Worm (Caenorhabditis elegans) whole organism, young adult: ENCODE results near the gene hpo-28.

Source experiments
- B0336.3 ChIP-seq: fragments of 200-800 bp; sonication (Bioruptor generic); IDR thresholded peaks from 2 replicates; pipeline ENCODE4 v1.3.6; 2022; ENCODE audit warnings: missing genetic modification characterization, missing compliant biosample characterization
- F10E7.11 ChIP-seq: sonication (generic microtip); optimal IDR thresholded peaks from 2 replicates; lab custom pipeline; 2017; ENCODE audit warnings: mild to moderate bottlenecking, missing genetic modification characterization, moderate library complexity, missing compliant biosample characterization
- F49E8.2 ChIP-seq: sonication (generic microtip); optimal IDR thresholded peaks from 3 replicates; lab custom pipeline; 2017; ENCODE audit warnings: missing genetic modification characterization, mild to moderate bottlenecking, missing compliant biosample characterization, antibody characterized with exemption, moderate library complexity; ENCODE audit not compliant: insufficient read depth
- F57A8.1 ChIP-seq: fragments of 200-800 bp; sonication (Bioruptor generic); optimal IDR thresholded peaks from 2 replicates; lab custom pipeline; 2018; ENCODE audit warnings: mild to moderate bottlenecking, missing genetic modification characterization, moderate library complexity, missing compliant biosample characterization
- F57C9.4 ChIP-seq: sonication (generic microtip); optimal IDR thresholded peaks from 2 replicates; lab custom pipeline; 2017; ENCODE audit warnings: mild to moderate bottlenecking, missing genetic modification characterization, missing compliant biosample characterization
- ZK185.1 ChIP-seq: sonication (generic microtip); optimal IDR thresholded peaks from 2 replicates; lab custom pipeline; 2016; ENCODE audit warnings: mild to moderate bottlenecking, missing genetic modification characterization, missing compliant biosample characterization; ENCODE audit not compliant: poor library complexity, severe bottlenecking
- attf-5 ChIP-seq: fragments of 200-800 bp; sonication (Bioruptor generic); optimal IDR thresholded peaks from 2 replicates; lab custom pipeline; 2018; ENCODE audit warnings: mild to moderate bottlenecking, missing genetic modification characterization, missing compliant biosample characterization
- attf-6 ChIP-seq: fragments of 200-800 bp; sonication (Bioruptor generic); IDR thresholded peaks from 2 replicates; pipeline ENCODE4 v1.3.6; 2022; ENCODE audit warnings: missing genetic modification reagents, missing genetic modification characterization, missing compliant biosample characterization
- cebp-1 ChIP-seq, 2 experiments: fragments of 200-800 bp in 1 of 2; sonication (Bioruptor generic) in 1 of 2; sonication (generic microtip) in 1 of 2; IDR thresholded peaks in 1 of 2; optimal IDR thresholded peaks in 1 of 2; 2 replicates each; pipeline versions ENCODE4 v1.3.6 to Lab custom; 2017 to 2022; ENCODE audit warnings: missing compliant biosample characterization in 2 of 2, missing genetic modification characterization in 2 of 2, mild to moderate bottlenecking in 1 of 2, missing genetic modification reagents in 1 of 2, moderate library complexity in 1 of 2
- ceh-27 ChIP-seq: fragments of 200-800 bp; sonication (Bioruptor generic); optimal IDR thresholded peaks from 2 replicates; lab custom pipeline; 2018; ENCODE audit warnings: mild to moderate bottlenecking, missing genetic modification characterization, moderate library complexity, missing compliant biosample characterization
- ceh-40 ChIP-seq: fragments of 200-800 bp; sonication (Bioruptor generic); IDR thresholded peaks from 2 replicates; pipeline ENCODE4 v1.3.6; 2022; ENCODE audit warnings: missing genetic modification characterization, missing compliant biosample characterization
- chd-7 ChIP-seq: sonication (generic microtip); optimal IDR thresholded peaks from 2 replicates; lab custom pipeline; 2016; ENCODE audit warnings: mild to moderate bottlenecking, missing genetic modification characterization, moderate library complexity, missing compliant biosample characterization
- dox-1 ChIP-seq: fragments of 200-800 bp; sonication (Bioruptor generic); IDR thresholded peaks from 2 replicates; pipeline ENCODE4 v1.3.6; 2022; ENCODE audit warnings: missing genetic modification reagents, missing genetic modification characterization, missing compliant biosample characterization
- egl-18 ChIP-seq: fragments of 200-800 bp; sonication (Bioruptor generic); IDR thresholded peaks from 2 replicates; pipeline ENCODE4 v1.3.6; 2022; ENCODE audit warnings: missing genetic modification reagents, missing genetic modification characterization, missing compliant biosample characterization
- fkh-3 ChIP-seq: sonication (generic microtip); optimal IDR thresholded peaks from 2 replicates; lab custom pipeline; 2016; ENCODE audit warnings: mild to moderate bottlenecking, missing genetic modification characterization, missing compliant biosample characterization
- hmg-1.2 ChIP-seq: fragments of 200-800 bp; sonication (Bioruptor generic); IDR thresholded peaks from 2 replicates; pipeline ENCODE4 v1.3.6; 2022; ENCODE audit warnings: missing genetic modification reagents, missing genetic modification characterization, missing compliant biosample characterization
- hsf-1 ChIP-seq: fragments of 200-800 bp; sonication (Bioruptor generic); IDR thresholded peaks from 2 replicates; pipeline ENCODE4 v1.3.6; 2022; ENCODE audit warnings: missing genetic modification reagents, missing genetic modification characterization, missing compliant biosample characterization
- let-607 ChIP-seq, 2 experiments: fragments of 200-800 bp in 1 of 2; sonication (Bioruptor generic) in 1 of 2; sonication (generic microtip) in 1 of 2; optimal IDR thresholded peaks; 2 replicates each; lab custom pipeline; 2016 to 2018; ENCODE audit warnings: mild to moderate bottlenecking in 2 of 2, missing compliant biosample characterization in 2 of 2, missing genetic modification characterization in 2 of 2, moderate library complexity in 2 of 2, missing genotype in 1 of 2
- lin-26 ChIP-seq: fragments of 200-800 bp; sonication (Bioruptor generic); IDR thresholded peaks from 2 replicates; pipeline ENCODE4 v1.3.6; 2022; ENCODE audit warnings: missing genetic modification reagents, missing genetic modification characterization, missing compliant biosample characterization
- lin-35 ChIP-seq, 3 experiments: fragments of 150-350 bp in 2 of 3; sonication (generic microtip) in 1 of 3; optimal IDR thresholded peaks; 2 replicates each; lab custom pipeline; 2014 to 2018; ENCODE audit warnings: missing biosample characterization in 3 of 3, missing genetic modification characterization in 3 of 3, missing genetic modification reagents in 3 of 3
- lin-40 ChIP-seq: sonication (generic microtip); optimal IDR thresholded peaks from 2 replicates; lab custom pipeline; 2016; ENCODE audit warnings: missing genetic modification characterization, mild to moderate bottlenecking, missing compliant biosample characterization, missing genotype, missing genetic modification reagents
- lin-54 ChIP-seq: fragments of 200-800 bp; sonication (Bioruptor generic); optimal IDR thresholded peaks from 2 replicates; lab custom pipeline; 2018; ENCODE audit warnings: mild to moderate bottlenecking, missing genetic modification characterization, missing compliant biosample characterization
- madf-10 ChIP-seq: sonication (generic microtip); optimal IDR thresholded peaks from 2 replicates; lab custom pipeline; 2016; ENCODE audit warnings: mild to moderate bottlenecking, missing genetic modification characterization, missing compliant biosample characterization
- madf-3 ChIP-seq: fragments of 200-800 bp; sonication (Bioruptor generic); IDR thresholded peaks from 2 replicates; pipeline ENCODE4 v1.3.6; 2022; ENCODE audit warnings: missing genetic modification reagents, missing genetic modification characterization, missing compliant biosample characterization
- madf-6 ChIP-seq: fragments of 200-800 bp; sonication (Bioruptor generic); IDR thresholded peaks from 2 replicates; pipeline ENCODE4 v1.3.6; 2022; ENCODE audit warnings: missing genetic modification reagents, missing genetic modification characterization, missing compliant biosample characterization
- mcd-1 ChIP-seq: fragments of 200-800 bp; sonication (Bioruptor generic); IDR thresholded peaks from 2 replicates; pipeline ENCODE4 v1.3.6; 2022; ENCODE audit warnings: missing genetic modification reagents, missing genetic modification characterization, missing compliant biosample characterization
- nfyb-1 ChIP-seq: fragments of 200-800 bp; sonication (Bioruptor generic); IDR thresholded peaks from 2 replicates; pipeline ENCODE4 v1.3.6; 2022; ENCODE audit warnings: missing genetic modification reagents, missing genetic modification characterization, missing compliant biosample characterization
- nhr-27 ChIP-seq: fragments of 200-800 bp; sonication (Bioruptor generic); optimal IDR thresholded peaks from 2 replicates; lab custom pipeline; 2018; ENCODE audit warnings: mild to moderate bottlenecking, missing genetic modification characterization, moderate library complexity, missing compliant biosample characterization
- nhr-80 ChIP-seq: sonication (generic microtip); optimal IDR thresholded peaks from 2 replicates; lab custom pipeline; 2016; ENCODE audit warnings: missing genetic modification characterization, missing compliant biosample characterization
- pbrm-1 ChIP-seq: fragments of 200-800 bp; sonication (Bioruptor generic); IDR thresholded peaks from 2 replicates; pipeline ENCODE4 v1.3.6; 2022; ENCODE audit warnings: missing genetic modification reagents, missing genetic modification characterization, missing compliant biosample characterization
- rcor-1 ChIP-seq: fragments of 200-800 bp; sonication (Bioruptor generic); IDR thresholded peaks from 2 replicates; pipeline ENCODE4 v1.3.6; 2022; ENCODE audit warnings: missing genetic modification reagents, missing genetic modification characterization, missing compliant biosample characterization
- rec-8 ChIP-seq, 2 experiments: sonication (generic microtip); optimal IDR thresholded peaks; 2 replicates each; lab custom pipeline; 2016; ENCODE audit warnings: mild to moderate bottlenecking in 2 of 2, missing genetic modification characterization in 2 of 2, missing genetic modification reagents in 2 of 2, missing genotype in 2 of 2, missing biosample characterization in 1 of 2, missing compliant biosample characterization in 1 of 2, moderate library complexity in 1 of 2
- snpc-3.4 ChIP-seq: sonication (generic microtip); optimal IDR thresholded peaks from 2 replicates; lab custom pipeline; 2017; ENCODE audit warnings: missing genetic modification characterization, mild to moderate bottlenecking, missing compliant biosample characterization, antibody characterized with exemption, moderate library complexity, missing genotype, missing genetic modification reagents
- snpc-4 ChIP-seq, 5 experiments: fragments of 150-350 bp in 1 of 5; sonication (generic microtip) in 4 of 5; optimal IDR thresholded peaks; 2 replicates each; lab custom pipeline; 2014 to 2018; ENCODE audit warnings: missing genetic modification characterization in 5 of 5, missing biosample characterization in 3 of 5, antibody characterized with exemption in 2 of 5, mild to moderate bottlenecking in 2 of 5, missing compliant biosample characterization in 2 of 5, missing genotype in 2 of 5, moderate library complexity in 2 of 5, missing genetic modification reagents in 1 of 5
- tbp1 ChIP-seq: fragments of 200-800 bp; sonication (Bioruptor generic); optimal IDR thresholded peaks from 2 replicates; lab custom pipeline; 2018; ENCODE audit warnings: mild to moderate bottlenecking, missing genetic modification characterization, missing compliant biosample characterization
- zfh-2 ChIP-seq: fragments of 200-800 bp; sonication (Bioruptor generic); conservative IDR thresholded peaks from 2 replicates; pipeline ENCODE4 v1.3.6; 2022; ENCODE audit warnings: missing genetic modification reagents, missing genetic modification characterization, missing compliant biosample characterization
- ztf-18 ChIP-seq: sonication (generic microtip); optimal IDR thresholded peaks from 2 replicates; lab custom pipeline; 2016; ENCODE audit warnings: missing genotype, mild to moderate bottlenecking, missing genetic modification characterization, missing compliant biosample characterization
- ztf-22 ChIP-seq: fragments of 200-800 bp; sonication (Bioruptor generic); optimal IDR thresholded peaks from 2 replicates; lab custom pipeline; 2018; ENCODE audit warnings: mild to moderate bottlenecking, missing genetic modification characterization, moderate library complexity, missing compliant biosample characterization
- ztf-26 ChIP-seq: sonication (generic microtip); optimal IDR thresholded peaks from 2 replicates; lab custom pipeline; 2017; ENCODE audit warnings: missing genetic modification characterization, missing compliant biosample characterization
- ztf-28 ChIP-seq: fragments of 200-800 bp; sonication (Bioruptor generic); IDR thresholded peaks from 2 replicates; pipeline ENCODE4 v1.3.6; 2022; ENCODE audit warnings: missing genetic modification reagents, missing genetic modification characterization, missing compliant biosample characterization

The hpo-28 gene

DNA sequence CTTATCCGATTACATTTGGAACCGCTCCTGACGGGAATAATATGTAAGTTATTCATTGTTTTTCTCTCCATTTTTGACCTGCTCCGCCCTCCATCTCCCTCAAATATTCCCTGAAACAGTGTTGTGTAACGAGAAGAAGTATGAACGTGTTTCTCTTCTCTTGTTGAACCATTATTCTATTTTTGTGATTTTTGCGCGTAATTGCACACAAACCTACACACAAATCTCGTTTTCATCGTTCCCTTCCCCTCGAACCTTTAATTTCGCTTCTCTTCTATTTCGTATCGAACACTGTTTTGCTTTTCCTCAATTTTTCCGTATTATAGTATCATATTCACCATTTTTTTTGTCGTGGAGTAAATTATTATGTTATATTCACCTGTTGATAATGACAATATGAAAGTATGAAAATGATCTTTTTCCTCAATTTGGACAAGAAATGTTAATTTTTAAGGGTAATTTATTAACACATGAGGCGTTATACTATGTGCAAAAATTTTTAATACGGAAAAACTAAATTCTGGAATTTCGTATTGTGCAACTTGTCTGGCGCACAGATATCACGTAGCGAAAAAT lies 8.1 kb upstream of the hpo-28 start (continued):
- 0 out of 2 replicates have a peak, but pooled peaks have one; percentile 14 for TF ChIP-seq madf-6 (GFP tag; lab: Robert Waterston, UW)
- TF ChIP-seq hmg-1.2 = 0 out of 2 replicates have a peak, but pooled peaks have one; percentile 21

ce11 chrIII:5715467-5715866 lies 6.3 kb upstream of the hpo-28 start:
- TF ChIP-seq hsf-1 (GFP tag; lab: Robert Waterston, UW) (0 out of 2 replicates have a peak, but pooled peaks have one; percentile 41), snpc-4 (GFP tag; optimal IDR thresholded peaks at IDR 0.05; lab: Kevin White, UChicago) (no peak), snpc-4 (tag; optimal IDR thresholded peaks at IDR 0.05; lab: Kevin White, UChicago) (peak in 2 of 4 experiments; percentile 38), mcd-1 (GFP tag; lab: Robert Waterston, UW) (peak; percentile 60), ztf-18 (tag; lab: Kevin White, UChicago) (peak; percentile 17), attf-5 (GFP tag; lab: Kevin White, UChicago) (peak; percentile 51), rec-8 (tag; optimal IDR thresholded peaks at IDR 0.05; lab: Kevin White, UChicago) (no peak), B0336.3 (GFP tag; lab: Robert Waterston, UW) (peak; percentile 36; the same call in 1 of the 2 replicates), nhr-80 (tag; lab: Kevin White, UChicago) (peak; percentile 79), hmg-1.2 (peak; percentile 88; the same call in 1 of the 2 replicates), ZK185.1 (tag; lab: Kevin White, UChicago) (peak; percentile 41), F49E8.2 (no peak), dox-1 (peak; percentile 33; the same call in 1 of the 2 replicates), ceh-27 (peak; percentile 87), madf-10 (tag; lab: Kevin White, UChicago) (peak; percentile 69), ztf-28 (0 out of 2 replicates have a peak, but pooled peaks have one; percentile 26), snpc-3.4 (tag; lab: Kevin White, UChicago) (no peak), F10E7.11 (tag; lab: Kevin White, UChicago) (peak; percentile 40), let-607 (tag; optimal IDR thresholded peaks at IDR 0.05; lab: Kevin White, UChicago) (peak; percentile 69 to 79), attf-6 (0 out of 2 replicates have a peak, but pooled peaks have one; percentile 26), cebp-1 (GFP tag; IDR thresholded peaks at IDR 0.05; lab: Robert Waterston, UW) (no peak), cebp-1 (tag; optimal IDR thresholded peaks at IDR 0.05; lab: Kevin White, UChicago) (peak; percentile 52), egl-18 (no peak; the same call in 1 of the 2 replicates), madf-3 (peak; percentile 65; the same call in 1 of the 2 replicates), nhr-27 (tag; lab: Kevin White, UChicago) (peak; percentile 16), lin-54 (GFP tag; lab: Kevin White, UChicago) (peak; percentile 1), ztf-22 (GFP tag; lab: Kevin White, UChicago) (no peak), tbp1 (peak; percentile 45), ztf-26 (peak; percentile 81), nfyb-1 (GFP tag; lab: Robert Waterston, UW) (peak; percentile 40; the same call in 1 of the 2 replicates), ceh-40 (GFP tag; lab: Robert Waterston, UW) (no peak), zfh-2 (GFP tag; lab: Robert Waterston, UW) (peak; percentile 94), F57A8.1 (GFP tag; lab: Kevin White, UChicago) (no peak), pbrm-1 (GFP tag; lab: Robert Waterston, UW) (peak; percentile 44), F57C9.4 (tag; lab: Kevin White, UChicago) (no peak), chd-7 (tag; lab: Kevin White, UChicago) (peak; percentile 11), fkh-3 (tag; lab: Kevin White, UChicago) (no peak), rcor-1 (GFP tag; lab: Robert Waterston, UW) (peak; percentile 6; the same call in 1 of the 2 replicates), lin-40 (tag; lab: Kevin White, UChicago) (peak; percentile 47), lin-26 (GFP tag; lab: Robert Waterston, UW) (0 out of 2 replicates have a peak, but pooled peaks have one; percentile 15), lin-35 (GFP tag; optimal IDR thresholded peaks at IDR 0.05; lab: Kevin White, UChicago) (peak in 1 of 3 experiments; percentile 44)
